Worm (Caenorhabditis elegans) whole organism, L3 larva: ENCODE results near the gene fbxa-95.

ENCODE experiments used
- R02D3.7 ChIP-seq: fragments of 150-350 bp; optimal IDR thresholded peaks from 2 replicates; lab custom pipeline; 2014; ENCODE audit warnings: missing biosample characterization, missing genetic modification characterization
- ZK546.5 ChIP-seq: sonication (generic microtip); optimal IDR thresholded peaks from 2 replicates; lab custom pipeline; 2017; ENCODE audit warnings: missing biosample characterization, missing genetic modification characterization
- aly-2 ChIP-seq: fragments of 150-350 bp; optimal IDR thresholded peaks from 2 replicates; lab custom pipeline; 2014; ENCODE audit warnings: missing biosample characterization, missing genetic modification characterization
- ama-1 ChIP-seq: fragments of 150-350 bp; optimal IDR thresholded peaks from 2 replicates; lab custom pipeline; 2018
- ceh-28 ChIP-seq: fragments of 150-350 bp; optimal IDR thresholded peaks from 2 replicates; lab custom pipeline; 2014; ENCODE audit warnings: missing biosample characterization, missing genetic modification reagents, missing genetic modification characterization
- egl-27 ChIP-seq: sonication (generic microtip); optimal IDR thresholded peaks from 4 replicates; lab custom pipeline; 2017; ENCODE audit warnings: missing biosample characterization, missing genetic modification reagents, missing genetic modification characterization
- egl-5 ChIP-seq: fragments of 150-350 bp; optimal IDR thresholded peaks from 2 replicates; lab custom pipeline; 2017; ENCODE audit warnings: missing biosample characterization, missing genetic modification reagents, missing genetic modification characterization, inconsistent platforms
- elt-1 ChIP-seq: fragments of 150-350 bp; optimal IDR thresholded peaks from 2 replicates; lab custom pipeline; 2014; ENCODE audit warnings: missing biosample characterization, missing genetic modification characterization
- elt-2 ChIP-seq: sonication (generic microtip); optimal IDR thresholded peaks from 2 replicates; lab custom pipeline; 2016; ENCODE audit warnings: missing genetic modification reagents, mild to moderate bottlenecking, missing genetic modification characterization, missing compliant biosample characterization
- fkh-2 ChIP-seq: fragments of 150-350 bp; optimal IDR thresholded peaks from 2 replicates; lab custom pipeline; 2014; ENCODE audit warnings: missing biosample characterization, missing genetic modification reagents, missing genetic modification characterization
- fos-1 ChIP-seq: fragments of 150-350 bp; optimal IDR thresholded peaks from 2 replicates; lab custom pipeline; 2014; ENCODE audit warnings: missing biosample characterization, missing genetic modification characterization
- hmg-11 ChIP-seq: sonication (generic microtip); optimal IDR thresholded peaks from 2 replicates; lab custom pipeline; 2016; ENCODE audit warnings: missing genetic modification characterization, missing compliant biosample characterization
- jun-1 ChIP-seq: fragments of 150-350 bp; optimal IDR thresholded peaks from 2 replicates; lab custom pipeline; 2014; ENCODE audit warnings: missing biosample characterization, missing genetic modification reagents, missing genetic modification characterization
- lin-15B ChIP-seq: fragments of 150-350 bp; optimal IDR thresholded peaks from 2 replicates; lab custom pipeline; 2014; ENCODE audit warnings: missing biosample characterization, missing genetic modification characterization
- lin-39 ChIP-seq: fragments of 150-350 bp; optimal IDR thresholded peaks from 2 replicates; lab custom pipeline; 2018; ENCODE audit warnings: missing biosample characterization, missing genetic modification reagents, missing genetic modification characterization
- lsy-12 ChIP-seq: sonication (generic microtip); optimal IDR thresholded peaks from 2 replicates; lab custom pipeline; 2016; ENCODE audit warnings: mild to moderate bottlenecking, missing genetic modification characterization, missing compliant biosample characterization
- mdl-1 ChIP-seq: fragments of 150-350 bp; optimal IDR thresholded peaks from 2 replicates; lab custom pipeline; 2014; ENCODE audit warnings: missing biosample characterization, missing genetic modification characterization
- nfya-1 ChIP-seq: sonication (generic microtip); optimal IDR thresholded peaks from 2 replicates; lab custom pipeline; 2017; ENCODE audit warnings: missing genetic modification characterization, mild to moderate bottlenecking, missing compliant biosample characterization, antibody characterized with exemption, moderate library complexity; ENCODE audit not compliant: insufficient read depth
- nhr-11 ChIP-seq: fragments of 150-350 bp; optimal IDR thresholded peaks from 2 replicates; lab custom pipeline; 2014; ENCODE audit warnings: missing biosample characterization, missing genetic modification characterization
- nhr-23 ChIP-seq: fragments of 150-350 bp; optimal IDR thresholded peaks from 2 replicates; lab custom pipeline; 2014; ENCODE audit warnings: missing biosample characterization, missing genetic modification reagents, missing genetic modification characterization
- nhr-237 ChIP-seq: fragments of 150-350 bp; optimal IDR thresholded peaks from 2 replicates; lab custom pipeline; 2014; ENCODE audit warnings: missing biosample characterization, missing genetic modification characterization
- nhr-43 ChIP-seq: sonication (generic microtip); optimal IDR thresholded peaks from 2 replicates; lab custom pipeline; 2016; ENCODE audit warnings: mild to moderate bottlenecking, missing genetic modification characterization, missing compliant biosample characterization; ENCODE audit not compliant: poor library complexity, severe bottlenecking
- nhr-76 ChIP-seq: fragments of 150-350 bp; sonication (generic microtip); optimal IDR thresholded peaks from 5 replicates; lab custom pipeline; 2014; ENCODE audit warnings: missing biosample characterization, missing genetic modification characterization
- pha-4 ChIP-seq: fragments of 150-350 bp; optimal IDR thresholded peaks from 2 replicates; lab custom pipeline; 2014; ENCODE audit warnings: missing biosample characterization, missing genetic modification reagents, missing genetic modification characterization
- pqm-1 ChIP-seq: fragments of 150-350 bp; optimal IDR thresholded peaks from 2 replicates; lab custom pipeline; 2017; ENCODE audit warnings: missing biosample characterization, missing genetic modification characterization, inconsistent platforms
- sea-2 ChIP-seq: fragments of 150-350 bp; sonication (generic microtip); optimal IDR thresholded peaks from 4 replicates; lab custom pipeline; 2014; ENCODE audit warnings: missing biosample characterization, missing genetic modification reagents, missing genetic modification characterization
- snpc-4 ChIP-seq: fragments of 150-350 bp; optimal IDR thresholded peaks from 2 replicates; lab custom pipeline; 2014; ENCODE audit warnings: missing biosample characterization, missing genetic modification characterization
- unc-39 ChIP-seq: sonication (generic microtip); optimal IDR thresholded peaks from 4 replicates; lab custom pipeline; 2017; ENCODE audit warnings: missing biosample characterization, missing genetic modification characterization
- unc-62 ChIP-seq: fragments of 150-350 bp; sonication (generic microtip); optimal IDR thresholded peaks from 4 replicates; lab custom pipeline; 2014; ENCODE audit warnings: missing biosample characterization, missing genetic modification reagents, missing genetic modification characterization
- ztf-4 ChIP-seq: fragments of 150-350 bp; optimal IDR thresholded peaks from 2 replicates; lab custom pipeline; 2014; ENCODE audit warnings: missing biosample characterization, missing genetic modification characterization

fbxa-95 gene

ce11 chrV:15566511-15567178 lies 4.6 kb upstream of the fbxa-95 start:
- TF ChIP-seq snpc-4 (peak; percentile 82), pqm-1 (tag; lab: Kevin White, UChicago) (peak; percentile 94), elt-2 (tag; lab: Kevin White, UChicago) (peak; percentile 78), nhr-43 (tag; lab: Kevin White, UChicago) (peak; percentile 84), lin-39 (peak; percentile 96), ceh-28 (tag; lab: Kevin White, UChicago) (peak; percentile 40), unc-62 (peak; percentile 19), aly-2 (tag; lab: Kevin White, UChicago) (no peak), lin-15B (tag; lab: Kevin White, UChicago) (peak; percentile 9), nhr-11 (tag; lab: Kevin White, UChicago) (peak; percentile 70), jun-1 (tag; lab: Kevin White, UChicago) (peak; percentile 85), ztf-4 (no peak), mdl-1 (tag; lab: Kevin White, UChicago) (peak; percentile 82), nhr-76 (tag; lab: Kevin White, UChicago) (no peak), egl-27 (tag; lab: Kevin White, UChicago) (no peak), hmg-11 (tag; lab: Kevin White, UChicago) (peak; percentile 57), nfya-1 (peak; percentile 82), fkh-2 (tag; lab: Kevin White, UChicago) (no peak), elt-1 (tag; lab: Kevin White, UChicago) (peak; percentile 77), egl-5 (tag; lab: Kevin White, UChicago) (peak; percentile 86), pha-4 (peak; percentile 87), ama-1 (peak; percentile 96), lsy-12 (tag; lab: Kevin White, UChicago) (no peak), nhr-237 (tag; lab: Kevin White, UChicago) (no peak)

DNA sequence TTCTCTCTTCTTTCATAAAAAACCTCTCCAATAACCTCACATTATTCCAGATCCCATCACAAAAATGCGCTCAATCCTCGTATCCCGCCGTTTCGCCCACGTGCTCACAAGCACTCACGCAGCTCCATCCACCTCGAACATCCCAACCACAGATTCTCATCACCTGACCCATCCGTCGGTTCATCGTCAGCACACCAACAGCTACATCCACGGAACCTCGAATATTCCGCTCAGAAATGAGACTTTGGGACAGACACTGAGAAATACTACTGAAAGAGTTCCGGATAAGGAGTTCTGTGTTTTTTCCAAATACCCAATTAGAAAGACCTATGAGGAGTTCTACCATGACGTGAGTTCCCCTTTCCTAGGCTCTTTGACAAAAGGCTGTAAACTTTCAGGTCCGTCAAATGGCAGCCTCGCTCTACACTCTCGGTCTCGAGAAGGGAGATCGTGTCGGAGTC lies 3.9 kb upstream of the fbxa-95 start, which contains the start of gene acs-2:
TSS of gene acs-2 (plus strand) at position 51 of the 461 bp plus-strand sequence.
- TF ChIP-seq ama-1 (peak; percentile 96), elt-2 (tag; lab: Kevin White, UChicago) (no peak), nhr-237 (tag; lab: Kevin White, UChicago) (no peak)

- no peak for TF ChIP-seq aly-2 (tag; lab: Kevin White, UChicago)
- no peak for TF ChIP-seq sea-2 (GFP tag; lab: Kevin White, UChicago)
- TF ChIP-seq mdl-1 (tag; lab: Kevin White, UChicago): no peak
- TF ChIP-seq ama-1: peak; percentile 93
- TF ChIP-seq lin-39: peak; percentile 7
- TF ChIP-seq lin-15B (tag; lab: Kevin White, UChicago): no peak
These were observed 2.9 kb upstream of the fbxa-95 start for ce11 chrV:15568381-15568780.

ce11 chrV:15569702-15570430 lies 1.4 kb upstream of the fbxa-95 start, which contains the start of gene lsm-5:
TSS of gene lsm-5 (plus strand) at chrV:15570380.
- TF ChIP-seq jun-1 (tag; lab: Kevin White, UChicago): peak; percentile 8
- peak; percentile 24 for TF ChIP-seq egl-5 (tag; lab: Kevin White, UChicago)
- TF ChIP-seq pha-4: peak; percentile 81
- TF ChIP-seq fos-1 (tag; lab: Kevin White, UChicago): no peak
- TF ChIP-seq lin-15B (tag; lab: Kevin White, UChicago): peak; percentile 57
- TF ChIP-seq pqm-1 (tag; lab: Kevin White, UChicago): peak; percentile 74
- TF ChIP-seq unc-39 (tag; lab: Kevin White, UChicago): no peak
- TF ChIP-seq R02D3.7 (tag; lab: Kevin White, UChicago): peak; percentile 91
- TF ChIP-seq elt-2 (tag; lab: Kevin White, UChicago): peak; percentile 27
- no peak for TF ChIP-seq ZK546.5 (tag; lab: Kevin White, UChicago)
- TF ChIP-seq nhr-23 (tag; lab: Kevin White, UChicago): peak; percentile 60
- peak; percentile 7 for TF ChIP-seq lin-39
- TF ChIP-seq ztf-4: no peak
- peak; percentile 74 for TF ChIP-seq nfya-1
- peak; percentile 16 for TF ChIP-seq nhr-11 (tag; lab: Kevin White, UChicago)
- TF ChIP-seq hmg-11 (tag; lab: Kevin White, UChicago): peak; percentile 31
- peak; percentile 92 for TF ChIP-seq ama-1
